Worm (Caenorhabditis elegans) whole organism, L3 larva: ENCODE measurements around the gene R08E3.1.

ENCODE experiments used
- R02D3.7 ChIP-seq: fragments of 150-350 bp; optimal IDR thresholded peaks from 2 replicates; lab custom pipeline; 2014; ENCODE audit warnings: missing biosample characterization, missing genetic modification characterization
- ZK546.5 ChIP-seq: sonication (generic microtip); optimal IDR thresholded peaks from 2 replicates; lab custom pipeline; 2017; ENCODE audit warnings: missing biosample characterization, missing genetic modification characterization
- aly-2 ChIP-seq: fragments of 150-350 bp; optimal IDR thresholded peaks from 2 replicates; lab custom pipeline; 2014; ENCODE audit warnings: missing biosample characterization, missing genetic modification characterization
- ama-1 ChIP-seq: fragments of 150-350 bp; optimal IDR thresholded peaks from 2 replicates; lab custom pipeline; 2018
- ceh-28 ChIP-seq: fragments of 150-350 bp; optimal IDR thresholded peaks from 2 replicates; lab custom pipeline; 2014; ENCODE audit warnings: missing biosample characterization, missing genetic modification reagents, missing genetic modification characterization
- ceh-82 ChIP-seq: fragments of 150-350 bp; optimal IDR thresholded peaks from 2 replicates; lab custom pipeline; 2014; ENCODE audit warnings: missing biosample characterization, missing genetic modification characterization
- daf-12 ChIP-seq: fragments of 150-350 bp; optimal IDR thresholded peaks from 2 replicates; lab custom pipeline; 2014; ENCODE audit warnings: missing biosample characterization, missing genetic modification reagents, missing genetic modification characterization
- egl-27 ChIP-seq: sonication (generic microtip); optimal IDR thresholded peaks from 4 replicates; lab custom pipeline; 2017; ENCODE audit warnings: missing biosample characterization, missing genetic modification reagents, missing genetic modification characterization
- egl-5 ChIP-seq: fragments of 150-350 bp; optimal IDR thresholded peaks from 2 replicates; lab custom pipeline; 2017; ENCODE audit warnings: missing biosample characterization, missing genetic modification reagents, missing genetic modification characterization, inconsistent platforms
- elt-1 ChIP-seq: fragments of 150-350 bp; optimal IDR thresholded peaks from 2 replicates; lab custom pipeline; 2014; ENCODE audit warnings: missing biosample characterization, missing genetic modification characterization
- elt-2 ChIP-seq: sonication (generic microtip); optimal IDR thresholded peaks from 2 replicates; lab custom pipeline; 2016; ENCODE audit warnings: missing genetic modification reagents, mild to moderate bottlenecking, missing genetic modification characterization, missing compliant biosample characterization
- elt-3 ChIP-seq, 3 experiments: fragments of 150-350 bp in 1 of 3; sonication (generic microtip) in 2 of 3; optimal IDR thresholded peaks; 2 replicates in 2 of 3; 4 replicates in 1 of 3; lab custom pipeline; 2014 to 2017; ENCODE audit warnings: missing biosample characterization in 3 of 3, missing genetic modification characterization in 3 of 3
- eor-1 ChIP-seq, 2 experiments: fragments of 150-350 bp; optimal IDR thresholded peaks; 2 replicates each; lab custom pipeline; 2014 to 2018; ENCODE audit warnings: missing biosample characterization in 2 of 2, missing genetic modification characterization in 2 of 2
- fkh-2 ChIP-seq: fragments of 150-350 bp; optimal IDR thresholded peaks from 2 replicates; lab custom pipeline; 2014; ENCODE audit warnings: missing biosample characterization, missing genetic modification reagents, missing genetic modification characterization
- hmg-11 ChIP-seq: sonication (generic microtip); optimal IDR thresholded peaks from 2 replicates; lab custom pipeline; 2016; ENCODE audit warnings: missing genetic modification characterization, missing compliant biosample characterization
- jun-1 ChIP-seq: fragments of 150-350 bp; optimal IDR thresholded peaks from 2 replicates; lab custom pipeline; 2014; ENCODE audit warnings: missing biosample characterization, missing genetic modification reagents, missing genetic modification characterization
- lin-39 ChIP-seq: fragments of 150-350 bp; optimal IDR thresholded peaks from 2 replicates; lab custom pipeline; 2018; ENCODE audit warnings: missing biosample characterization, missing genetic modification reagents, missing genetic modification characterization
- lsy-12 ChIP-seq: sonication (generic microtip); optimal IDR thresholded peaks from 2 replicates; lab custom pipeline; 2016; ENCODE audit warnings: mild to moderate bottlenecking, missing genetic modification characterization, missing compliant biosample characterization
- mdl-1 ChIP-seq: fragments of 150-350 bp; optimal IDR thresholded peaks from 2 replicates; lab custom pipeline; 2014; ENCODE audit warnings: missing biosample characterization, missing genetic modification characterization
- mml-1 ChIP-seq: fragments of 150-350 bp; sonication (generic microtip); optimal IDR thresholded peaks from 3 replicates; lab custom pipeline; 2014; ENCODE audit warnings: missing biosample characterization, missing genetic modification characterization
- nfya-1 ChIP-seq: sonication (generic microtip); optimal IDR thresholded peaks from 2 replicates; lab custom pipeline; 2017; ENCODE audit warnings: missing genetic modification characterization, mild to moderate bottlenecking, missing compliant biosample characterization, antibody characterized with exemption, moderate library complexity; ENCODE audit not compliant: insufficient read depth
- nhr-12 ChIP-seq: fragments of 150-350 bp; optimal IDR thresholded peaks from 2 replicates; lab custom pipeline; 2014; ENCODE audit warnings: missing biosample characterization, missing genetic modification characterization
- nhr-237 ChIP-seq: fragments of 150-350 bp; optimal IDR thresholded peaks from 2 replicates; lab custom pipeline; 2014; ENCODE audit warnings: missing biosample characterization, missing genetic modification characterization
- nhr-25 ChIP-seq: sonication (generic microtip); optimal IDR thresholded peaks from 2 replicates; lab custom pipeline; 2017; ENCODE audit warnings: missing biosample characterization, missing genetic modification characterization
- nhr-67 ChIP-seq: fragments of 150-350 bp; optimal IDR thresholded peaks from 2 replicates; lab custom pipeline; 2014; ENCODE audit warnings: missing biosample characterization, missing genetic modification characterization
- nhr-76 ChIP-seq: fragments of 150-350 bp; sonication (generic microtip); optimal IDR thresholded peaks from 5 replicates; lab custom pipeline; 2014; ENCODE audit warnings: missing biosample characterization, missing genetic modification characterization
- nhr-77 ChIP-seq: fragments of 150-350 bp; optimal IDR thresholded peaks from 2 replicates; lab custom pipeline; 2014; ENCODE audit warnings: missing biosample characterization, missing genetic modification characterization
- pha-4 ChIP-seq: fragments of 150-350 bp; optimal IDR thresholded peaks from 2 replicates; lab custom pipeline; 2014; ENCODE audit warnings: missing biosample characterization, missing genetic modification reagents, missing genetic modification characterization
- pqm-1 ChIP-seq: fragments of 150-350 bp; optimal IDR thresholded peaks from 2 replicates; lab custom pipeline; 2017; ENCODE audit warnings: missing biosample characterization, missing genetic modification characterization, inconsistent platforms
- sea-2 ChIP-seq: fragments of 150-350 bp; sonication (generic microtip); optimal IDR thresholded peaks from 4 replicates; lab custom pipeline; 2014; ENCODE audit warnings: missing biosample characterization, missing genetic modification reagents, missing genetic modification characterization
- snpc-4 ChIP-seq: fragments of 150-350 bp; optimal IDR thresholded peaks from 2 replicates; lab custom pipeline; 2014; ENCODE audit warnings: missing biosample characterization, missing genetic modification characterization
- tbx-2 ChIP-seq: sonication (generic microtip); optimal IDR thresholded peaks from 2 replicates; lab custom pipeline; 2016; ENCODE audit warnings: mild to moderate bottlenecking, missing genetic modification characterization, missing compliant biosample characterization
- unc-39 ChIP-seq: sonication (generic microtip); optimal IDR thresholded peaks from 4 replicates; lab custom pipeline; 2017; ENCODE audit warnings: missing biosample characterization, missing genetic modification characterization
- zag-1 ChIP-seq: fragments of 150-350 bp; optimal IDR thresholded peaks from 2 replicates; lab custom pipeline; 2014; ENCODE audit warnings: missing biosample characterization, missing genetic modification characterization
- ztf-11 ChIP-seq: fragments of 150-350 bp; optimal IDR thresholded peaks from 2 replicates; lab custom pipeline; 2014; ENCODE audit warnings: missing biosample characterization, missing genetic modification characterization
- ztf-4 ChIP-seq: fragments of 150-350 bp; optimal IDR thresholded peaks from 2 replicates; lab custom pipeline; 2014; ENCODE audit warnings: missing biosample characterization, missing genetic modification characterization

R08E3.1 gene

DNA sequence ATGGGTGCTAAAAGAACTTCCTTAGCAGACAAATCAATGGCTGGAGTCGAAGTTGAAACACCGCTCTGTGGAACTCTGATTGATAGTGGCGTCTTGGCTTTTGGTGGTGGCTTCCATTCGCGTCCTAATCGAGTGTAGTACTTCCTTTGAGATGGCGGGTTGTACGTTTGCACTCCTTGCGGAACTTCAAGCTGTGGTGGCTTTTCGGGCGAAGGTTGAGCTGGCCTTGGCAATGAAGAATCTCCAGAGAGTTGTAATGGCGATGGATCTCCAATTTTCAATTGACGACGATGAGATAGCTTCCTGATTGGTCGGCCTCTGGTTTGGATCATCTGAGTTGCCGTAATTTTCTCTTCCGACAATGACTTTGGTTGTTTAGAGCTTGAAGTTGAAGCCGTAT is 18.2 kb downstream of the R08E3.1 start:
- TF ChIP-seq sea-2 (GFP tag; lab: Kevin White, UChicago) (no peak), ceh-28 (tag; lab: Kevin White, UChicago) (no peak), ztf-4 (tag; lab: Kevin White, UChicago) (no peak), nhr-67 (tag; lab: Kevin White, UChicago) (no peak), lin-39 (tag; lab: Kevin White, UChicago) (no peak), unc-39 (tag; lab: Kevin White, UChicago) (no peak), nfya-1 (tag; lab: Kevin White, UChicago) (no peak), egl-27 (tag; lab: Kevin White, UChicago) (no peak), aly-2 (tag; lab: Kevin White, UChicago) (no peak), nhr-25 (tag; lab: Kevin White, UChicago) (no peak), hmg-11 (tag; lab: Kevin White, UChicago) (no peak), tbx-2 (tag; lab: Kevin White, UChicago) (no peak), nhr-237 (tag; lab: Kevin White, UChicago) (no peak), R02D3.7 (tag; lab: Kevin White, UChicago) (no peak), ama-1 (lab: Kevin White, UChicago) (no peak)

DNA sequence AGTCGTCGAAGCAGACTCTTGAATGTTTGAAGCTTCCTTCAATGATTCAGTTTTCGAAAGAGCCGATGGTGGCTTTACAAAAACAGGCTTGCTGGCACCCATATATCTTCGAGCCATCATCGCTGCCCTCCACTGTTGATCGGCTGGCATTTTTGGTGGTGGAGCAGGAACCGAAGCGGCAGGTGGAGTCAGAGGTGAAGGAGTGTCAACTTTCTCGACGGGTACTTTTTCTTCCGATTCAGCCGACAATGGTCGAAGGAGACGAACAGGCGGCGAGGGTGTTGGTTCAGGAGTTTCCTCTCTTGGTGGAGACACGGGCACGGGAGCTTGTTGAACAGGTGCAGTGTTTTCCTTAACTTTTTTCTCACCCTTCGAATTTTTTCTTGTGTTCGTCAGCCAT is 19.9 kb downstream of the R08E3.1 start:
- TF ChIP-seq snpc-4 (tag; lab: Kevin White, UChicago) (no peak), mdl-1 (tag; lab: Kevin White, UChicago) (no peak), nhr-25 (tag; lab: Kevin White, UChicago) (no peak), nhr-12 (no peak), sea-2 (GFP tag; lab: Kevin White, UChicago) (no peak), nhr-76 (tag; lab: Kevin White, UChicago) (no peak), zag-1 (no peak), aly-2 (tag; lab: Kevin White, UChicago) (no peak), egl-5 (no peak), ztf-11 (tag; lab: Kevin White, UChicago) (no peak), nhr-67 (tag; lab: Kevin White, UChicago) (no peak), pqm-1 (tag; lab: Kevin White, UChicago) (no peak), fkh-2 (tag; lab: Kevin White, UChicago) (no peak), mml-1 (tag; lab: Kevin White, UChicago) (no peak), ceh-82 (no peak), eor-1 (tag; optimal IDR thresholded peaks at IDR 0.05; lab: Kevin White, UChicago) (no peak), ama-1 (lab: Kevin White, UChicago) (no peak), lsy-12 (no peak)

DNA sequence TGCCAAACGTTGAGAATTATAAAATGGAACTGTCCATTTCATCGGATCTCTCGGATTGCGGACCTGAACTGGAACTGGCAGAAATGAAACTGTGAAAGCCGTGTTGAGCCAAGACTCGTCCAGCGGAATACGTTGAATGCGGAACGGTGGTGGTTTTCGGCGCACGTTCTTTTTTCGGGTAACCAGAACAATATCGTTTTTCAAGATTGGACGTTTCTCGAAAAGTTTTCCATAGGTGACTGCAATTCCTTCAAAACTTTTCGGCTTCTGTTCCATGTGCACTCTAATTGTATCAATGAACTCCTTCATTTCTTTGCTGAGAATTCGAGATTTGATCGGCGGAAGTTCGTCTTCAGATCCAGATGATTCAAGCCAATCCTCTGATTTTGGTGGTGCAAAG is 22.3 kb downstream of the R08E3.1 start:
- TF ChIP-seq nhr-77 (tag; lab: Kevin White, UChicago) (no peak), elt-2 (tag; lab: Kevin White, UChicago) (no peak), elt-3 (tag; optimal IDR thresholded peaks at IDR 0.05; lab: Kevin White, UChicago) (no peak), ZK546.5 (tag; lab: Kevin White, UChicago) (no peak), daf-12 (no peak), nhr-76 (tag; lab: Kevin White, UChicago) (no peak), lsy-12 (no peak), fkh-2 (tag; lab: Kevin White, UChicago) (no peak), pha-4 (tag; lab: Kevin White, UChicago) (no peak), sea-2 (GFP tag; lab: Kevin White, UChicago) (no peak), jun-1 (tag; lab: Kevin White, UChicago) (no peak)

DNA sequence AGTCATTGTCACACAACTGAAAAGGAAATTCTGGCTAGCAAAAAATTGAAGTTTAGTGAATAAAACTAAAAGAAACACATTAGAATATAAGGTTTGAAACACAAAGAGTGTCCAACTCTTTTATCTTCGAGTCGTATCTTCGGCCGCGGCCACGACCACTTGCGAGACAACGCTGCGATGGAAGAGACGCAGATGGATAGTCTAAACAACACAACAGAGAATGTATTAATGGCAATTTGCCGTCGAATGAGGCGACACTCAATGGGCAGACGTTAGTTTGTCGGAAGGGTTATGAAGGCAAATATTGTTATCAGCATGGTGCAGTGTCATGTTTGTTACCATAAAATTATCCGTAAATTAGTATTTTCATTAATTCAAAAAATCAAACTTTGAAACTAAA is 30.6 kb downstream of the R08E3.1 start, which contains the start of gene F39C12.1:
Gene F39C12.1 (minus strand): TSS at position 136 of the 400 bp plus-strand sequence.
- peak; percentile 61 for TF ChIP-seq nhr-25 (tag; lab: Kevin White, UChicago)
- TF ChIP-seq ceh-28 (tag; lab: Kevin White, UChicago) = no peak
- no peak for TF ChIP-seq nhr-76 (tag; lab: Kevin White, UChicago)
- TF ChIP-seq nhr-12 = no peak
- peak; percentile 72 for TF ChIP-seq pqm-1 (tag; lab: Kevin White, UChicago)
- peak; percentile 63 for TF ChIP-seq elt-1
- peak; percentile 81 for TF ChIP-seq elt-2 (tag; lab: Kevin White, UChicago)
- no peak for TF ChIP-seq nfya-1 (tag; lab: Kevin White, UChicago)
- TF ChIP-seq egl-5 = peak; percentile 36
